Fruit fly (Drosophila melanogaster) whole organism, embryonic: ENCODE measurements around the gene CG45073.

Experiments
- Atf-2 ChIP-seq: fragments of 200-800 bp; sonication (Bioruptor generic); optimal IDR thresholded peaks from 2 replicates; lab custom pipeline; 2016; ENCODE audit warnings: missing biosample characterization, missing genetic modification characterization
- CG1024 ChIP-seq: fragments of 200-800 bp; sonication (Bioruptor generic); IDR thresholded peaks from 2 replicates; pipeline ENCODE4 v1.3.6; 2022; ENCODE audit warnings: missing biosample characterization, missing genetic modification characterization
- CG10267 ChIP-seq: fragments of 200-800 bp; sonication (Bioruptor generic); optimal IDR thresholded peaks from 2 replicates; lab custom pipeline; 2018; ENCODE audit warnings: missing biosample characterization, mild to moderate bottlenecking, missing genetic modification characterization, moderate library complexity
- CG10543 ChIP-seq: fragments of 200-800 bp; sonication (Bioruptor generic); optimal IDR thresholded peaks from 3 replicates; lab custom pipeline; 2017; ENCODE audit warnings: missing biosample characterization, mild to moderate bottlenecking, missing genetic modification characterization, moderate library complexity
- CG11398 ChIP-seq: fragments of 200-800 bp; sonication (Bioruptor generic); optimal IDR thresholded peaks from 2 replicates; lab custom pipeline; 2016; ENCODE audit warnings: missing biosample characterization, missing genetic modification characterization
- CG11456 ChIP-seq: fragments of 200-800 bp; sonication (Bioruptor generic); IDR thresholded peaks from 3 replicates; pipeline ENCODE4 v1.3.6; 2022; ENCODE audit warnings: missing biosample characterization, missing genetic modification characterization
- CG11723 ChIP-seq: fragments of 200-800 bp; sonication (Bioruptor generic); optimal IDR thresholded peaks from 2 replicates; lab custom pipeline; 2017; ENCODE audit warnings: missing biosample characterization, mild to moderate bottlenecking, missing genetic modification characterization
- CG1233 ChIP-seq: fragments of 200-800 bp; sonication (Bioruptor generic); optimal IDR thresholded peaks from 4 replicates; lab custom pipeline; 2018; ENCODE audit warnings: missing biosample characterization, mild to moderate bottlenecking, missing genetic modification characterization
- CG15601 ChIP-seq: fragments of 200-800 bp; sonication (Bioruptor generic); optimal IDR thresholded peaks from 3 replicates; lab custom pipeline; 2019; ENCODE audit warnings: missing biosample characterization, mild to moderate bottlenecking, missing genetic modification characterization, moderate library complexity
- CG15696 ChIP-seq: fragments of 200-800 bp; sonication (Bioruptor generic); optimal IDR thresholded peaks from 2 replicates; lab custom pipeline; 2019; ENCODE audit warnings: missing biosample characterization, mild to moderate bottlenecking, missing genetic modification characterization, moderate library complexity
- CG16813 ChIP-seq: fragments of 200-800 bp; sonication (Bioruptor generic); IDR thresholded peaks from 3 replicates; pipeline ENCODE4 v1.3.6; 2022; ENCODE audit warnings: missing biosample characterization, missing genetic modification characterization; ENCODE audit not compliant: partially characterized antibody
- CG16815 ChIP-seq: fragments of 200-800 bp; sonication (Bioruptor generic); optimal IDR thresholded peaks from 3 replicates; lab custom pipeline; 2017; ENCODE audit warnings: missing biosample characterization, mild to moderate bottlenecking, missing genetic modification characterization
- CG17802 ChIP-seq: fragments of 200-800 bp; sonication (Bioruptor generic); optimal IDR thresholded peaks from 2 replicates; lab custom pipeline; 2018; ENCODE audit warnings: missing biosample characterization, mild to moderate bottlenecking, missing genetic modification characterization, moderate library complexity
- CG2875 ChIP-seq: fragments of 200-800 bp; sonication (Bioruptor generic); optimal IDR thresholded peaks from 2 replicates; lab custom pipeline; 2017; ENCODE audit warnings: missing biosample characterization, mild to moderate bottlenecking, missing genetic modification characterization, missing genetic modification reagents
- CG3281 ChIP-seq: fragments of 200-800 bp; sonication (Bioruptor generic); optimal IDR thresholded peaks from 3 replicates; lab custom pipeline; 2017; ENCODE audit warnings: missing biosample characterization, mild to moderate bottlenecking, missing genetic modification characterization
- CG42726 ChIP-seq: fragments of 200-800 bp; sonication (Bioruptor generic); IDR thresholded peaks from 2 replicates; pipeline ENCODE4 v1.3.6; 2022; ENCODE audit warnings: missing biosample characterization, missing genetic modification characterization; ENCODE audit not compliant: partially characterized antibody
- CG4360 ChIP-seq: fragments of 200-800 bp; sonication (Bioruptor generic); IDR thresholded peaks from 2 replicates; pipeline ENCODE4 v1.3.6; 2022; ENCODE audit warnings: missing biosample characterization, missing genetic modification characterization
- CG4424 ChIP-seq: fragments of 200-800 bp; sonication (Bioruptor generic); optimal IDR thresholded peaks from 3 replicates; lab custom pipeline; 2016; ENCODE audit warnings: missing biosample characterization, missing genetic modification characterization
- CG7745 ChIP-seq: fragments of 200-800 bp; sonication (Bioruptor generic); optimal IDR thresholded peaks from 2 replicates; lab custom pipeline; 2018; ENCODE audit warnings: missing biosample characterization, mild to moderate bottlenecking, missing genetic modification characterization, moderate library complexity
- CG9727 ChIP-seq: fragments of 200-800 bp; sonication (Bioruptor generic); optimal IDR thresholded peaks from 3 replicates; lab custom pipeline; 2017; ENCODE audit warnings: missing biosample characterization, mild to moderate bottlenecking, missing genetic modification characterization
- CHES-1-like ChIP-seq: fragments of 200-800 bp; sonication (Bioruptor generic); optimal IDR thresholded peaks from 2 replicates; lab custom pipeline; 2016; ENCODE audit warnings: missing biosample characterization, missing genetic modification characterization
- Chrac-16 ChIP-seq: fragments of 200-800 bp; sonication (Bioruptor generic); optimal IDR thresholded peaks from 3 replicates; lab custom pipeline; 2016; ENCODE audit warnings: missing biosample characterization, missing genetic modification characterization
- D19B ChIP-seq: fragments of 200-800 bp; sonication (Bioruptor generic); optimal IDR thresholded peaks from 2 replicates; lab custom pipeline; 2017; ENCODE audit warnings: missing biosample characterization, mild to moderate bottlenecking, missing genetic modification characterization
- Drgx ChIP-seq: fragments of 200-800 bp; sonication (Bioruptor generic); IDR thresholded peaks from 2 replicates; pipeline ENCODE4 v1.3.6; 2022; ENCODE audit warnings: missing biosample characterization, missing genetic modification characterization
- Gsc ChIP-seq: fragments of 200-800 bp; sonication (Bioruptor generic); IDR thresholded peaks from 2 replicates; pipeline ENCODE4 v1.3.6; 2022; ENCODE audit warnings: missing biosample characterization, missing genetic modification characterization
- Hsf ChIP-seq: fragments of 200-800 bp; sonication (Bioruptor generic); optimal IDR thresholded peaks from 3 replicates; lab custom pipeline; 2016; ENCODE audit warnings: missing biosample characterization, missing genetic modification characterization
- Jarid2 ChIP-seq: fragments of 200-800 bp; sonication (Bioruptor generic); optimal IDR thresholded peaks from 3 replicates; lab custom pipeline; 2017; ENCODE audit warnings: mild to moderate bottlenecking, missing biosample characterization, missing genetic modification reagents, missing genetic modification characterization
- Lhr ChIP-seq: fragments of 200-800 bp; sonication (Bioruptor generic); optimal IDR thresholded peaks from 3 replicates; lab custom pipeline; 2017; ENCODE audit warnings: mild to moderate bottlenecking, missing biosample characterization, missing genetic modification reagents, missing genetic modification characterization
- Mrtf ChIP-seq: fragments of 200-800 bp; sonication (Bioruptor generic); IDR thresholded peaks from 3 replicates; pipeline ENCODE4 v1.3.6; 2022; ENCODE audit warnings: missing biosample characterization, missing genetic modification characterization
- Opbp ChIP-seq: fragments of 200-800 bp; sonication (Bioruptor generic); IDR thresholded peaks from 3 replicates; pipeline ENCODE4 v1.3.6; 2022; ENCODE audit warnings: missing biosample characterization, missing genetic modification characterization; ENCODE audit not compliant: partially characterized antibody
- Poxn ChIP-seq: fragments of 200-800 bp; sonication (Bioruptor generic); IDR thresholded peaks from 2 replicates; pipeline ENCODE4 v1.3.6; 2022; ENCODE audit warnings: missing biosample characterization, missing genetic modification characterization
- ase ChIP-seq: fragments of 200-800 bp; sonication (Bioruptor generic); IDR thresholded peaks from 3 replicates; pipeline ENCODE4 v1.3.6; 2022; ENCODE audit warnings: missing biosample characterization, missing genetic modification characterization
- bsh ChIP-seq, 2 experiments: fragments of 200-800 bp; sonication (Bioruptor generic); optimal IDR thresholded peaks; 2 replicates each; lab custom pipeline; 2017 to 2018; ENCODE audit warnings: mild to moderate bottlenecking in 2 of 2, missing biosample characterization in 2 of 2, missing genetic modification characterization in 2 of 2, moderate library complexity in 1 of 2
- dimm ChIP-seq: fragments of 200-800 bp; sonication (Bioruptor generic); IDR thresholded peaks from 2 replicates; pipeline ENCODE4 v1.3.6; 2022; ENCODE audit warnings: missing biosample characterization, missing genetic modification characterization
- fd96Cb ChIP-seq: fragments of 200-800 bp; sonication (Bioruptor generic); optimal IDR thresholded peaks from 2 replicates; lab custom pipeline; 2018; ENCODE audit warnings: missing biosample characterization, mild to moderate bottlenecking, missing genetic modification characterization, moderate library complexity
- hbn ChIP-seq: fragments of 200-800 bp; sonication (Bioruptor generic); IDR thresholded peaks from 2 replicates; pipeline ENCODE4 v1.3.6; 2022; ENCODE audit warnings: missing biosample characterization, missing genetic modification characterization; ENCODE audit not compliant: partially characterized antibody
- inv ChIP-seq: fragments of 200-800 bp; sonication (Bioruptor generic); IDR thresholded peaks from 2 replicates; pipeline ENCODE4 v1.3.6; 2022; ENCODE audit warnings: missing biosample characterization, missing genetic modification characterization; ENCODE audit not compliant: partially characterized antibody
- jing ChIP-seq: fragments of 200-800 bp; sonication (Bioruptor generic); optimal IDR thresholded peaks from 2 replicates; lab custom pipeline; 2018; ENCODE audit warnings: missing biosample characterization, mild to moderate bottlenecking, missing genetic modification characterization
- kay ChIP-seq: fragments of 200-800 bp; sonication (Bioruptor generic); optimal IDR thresholded peaks from 2 replicates; lab custom pipeline; 2016; ENCODE audit warnings: missing biosample characterization, missing genetic modification characterization
- lbe ChIP-seq: fragments of 200-800 bp; sonication (Bioruptor generic); optimal IDR thresholded peaks from 2 replicates; lab custom pipeline; 2016; ENCODE audit warnings: missing biosample characterization, mild to moderate bottlenecking, missing genetic modification characterization
- lilli ChIP-seq: fragments of 200-800 bp; sonication (Bioruptor generic); optimal IDR thresholded peaks from 3 replicates; lab custom pipeline; 2016; ENCODE audit warnings: missing biosample characterization, missing genetic modification characterization
- lola ChIP-seq, 3 experiments: fragments of >200 bp in 2 of 3; fragments of 200-800 bp in 1 of 3; sonication (Bioruptor generic) in 1 of 3; optimal IDR thresholded peaks; 2 replicates each; lab custom pipeline; 2017 to 2019; ENCODE audit warnings: missing biosample characterization in 3 of 3, missing genetic modification characterization in 3 of 3, mild to moderate bottlenecking in 1 of 3, moderate library complexity in 1 of 3
- ro ChIP-seq: fragments of 200-800 bp; sonication (Bioruptor generic); IDR thresholded peaks from 2 replicates; pipeline ENCODE4 v1.3.6; 2022; ENCODE audit warnings: missing biosample characterization, missing genetic modification characterization
- shn ChIP-seq: fragments of 200-800 bp; sonication (Bioruptor generic); optimal IDR thresholded peaks from 3 replicates; lab custom pipeline; 2016; ENCODE audit warnings: missing biosample characterization, missing genetic modification characterization
- sisA ChIP-seq: fragments of 200-800 bp; sonication (Bioruptor generic); IDR thresholded peaks from 2 replicates; pipeline ENCODE4 v1.3.6; 2022; ENCODE audit warnings: missing biosample characterization, missing genetic modification characterization
- tll ChIP-seq, 2 experiments: fragments of 200-800 bp in 1 of 2; fragments of >200 bp in 1 of 2; sonication (Bioruptor generic) in 1 of 2; optimal IDR thresholded peaks; 2 replicates each; lab custom pipeline; 2017 to 2019; ENCODE audit warnings: missing biosample characterization in 2 of 2, missing genetic modification characterization in 2 of 2, mild to moderate bottlenecking in 1 of 2, moderate library complexity in 1 of 2
- ttk ChIP-seq: fragments of 200-800 bp; sonication (Bioruptor generic); IDR thresholded peaks from 2 replicates; pipeline ENCODE4 v2.1.2; 2022; ENCODE audit warnings: missing biosample characterization, missing genetic modification characterization
- twi ChIP-seq: fragments of 200-800 bp; optimal IDR thresholded peaks from 2 replicates; lab custom pipeline; 2019; ENCODE audit warnings: missing biosample characterization, mild to moderate bottlenecking, missing genetic modification characterization, moderate library complexity
- wdn ChIP-seq: fragments of 200-800 bp; sonication (Bioruptor generic); IDR thresholded peaks from 2 replicates; pipeline ENCODE4 v1.3.6; 2022; ENCODE audit warnings: missing biosample characterization, missing genetic modification characterization

The CG45073 gene

DNA sequence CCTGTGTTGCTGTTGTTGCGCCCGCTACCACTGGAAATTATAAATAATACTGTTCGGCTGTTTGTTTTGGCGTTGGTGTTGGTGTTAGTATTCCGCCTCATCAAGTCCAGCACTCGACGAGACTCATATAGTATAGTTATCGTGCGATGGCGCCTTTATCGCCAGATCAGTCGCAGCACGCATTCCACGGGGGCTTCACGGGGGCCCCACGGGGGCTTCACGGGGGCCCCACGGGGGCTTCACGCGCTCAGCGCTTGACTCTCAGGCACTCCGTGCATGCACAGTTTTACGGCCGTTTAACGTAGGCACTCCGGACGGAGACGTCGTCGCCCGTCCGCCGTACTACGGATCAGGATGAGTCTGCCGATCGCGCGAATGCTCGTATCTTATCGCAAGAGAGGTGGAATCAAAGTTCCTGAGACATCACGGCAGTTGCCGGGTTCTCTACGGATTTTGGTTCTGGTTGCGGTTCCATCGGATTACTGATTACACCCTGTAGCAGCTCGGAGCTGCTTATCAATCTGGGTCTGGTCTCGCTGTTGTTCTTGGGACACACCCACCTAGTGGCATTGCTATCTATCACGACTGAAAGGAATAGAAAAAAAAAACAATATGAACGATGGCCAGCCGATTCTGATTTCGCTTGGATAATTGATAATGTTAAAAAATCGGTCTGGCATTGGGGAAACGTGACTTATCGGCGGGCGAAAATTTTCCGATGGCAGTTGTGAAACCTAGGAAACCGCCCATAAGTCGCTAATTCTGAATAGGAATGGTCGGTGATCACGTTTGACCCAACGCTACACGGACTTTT lies 21.5 kb downstream of the CG45073 start (continued):
- TF ChIP-seq tll (GFP tag; optimal IDR thresholded peaks at IDR 0.05; lab: Kevin White, UChicago), result no peak
- TF ChIP-seq jing (GFP tag; lab: Kevin White, UChicago), result no peak
- no peak for TF ChIP-seq Lhr
- TF ChIP-seq Mrtf, result no peak
- no peak for TF ChIP-seq ro
- peak; percentile 4 for TF ChIP-seq lilli (GFP tag; lab: Kevin White, UChicago)
- TF ChIP-seq Hsf, result no peak
- TF ChIP-seq CG16813 (GFP tag; lab: Robert Waterston, UW), result no peak
- no peak for TF ChIP-seq CG10267 (tag; lab: Kevin White, UChicago)
- TF ChIP-seq Opbp, result no peak
- TF ChIP-seq Atf-2, result no peak
- TF ChIP-seq shn (GFP tag; lab: Kevin White, UChicago), result no peak
- TF ChIP-seq dimm (GFP tag; lab: Robert Waterston, UW), result no peak
- TF ChIP-seq sisA (GFP tag; lab: Robert Waterston, UW), result no peak
- no peak for TF ChIP-seq CHES-1-like
- peak; percentile 0 for TF ChIP-seq CG1233 (GFP tag; lab: Kevin White, UChicago)
- TF ChIP-seq CG15696, result no peak
- TF ChIP-seq hbn (GFP tag; lab: Robert Waterston, UW), result no peak
- TF ChIP-seq CG1024 (GFP tag; lab: Robert Waterston, UW), result no peak
- TF ChIP-seq lola (GFP tag; optimal IDR thresholded peaks at IDR 0.05; lab: Kevin White, UChicago), result no peak
- TF ChIP-seq D19B (GFP tag; lab: Kevin White, UChicago), result no peak
- TF ChIP-seq CG4360, result no peak
- no peak for TF ChIP-seq wdn (GFP tag; lab: Robert Waterston, UW)
- TF ChIP-seq inv (GFP tag; lab: Robert Waterston, UW), result no peak
- 0 out of 2 replicates have a peak, but pooled peaks have one; percentile 17 for TF ChIP-seq Drgx (GFP tag; lab: Robert Waterston, UW)
- TF ChIP-seq CG42726 (GFP tag; lab: Robert Waterston, UW), result no peak
- TF ChIP-seq CG3281, result no peak
- no peak for TF ChIP-seq bsh (GFP tag; optimal IDR thresholded peaks at IDR 0.05; lab: Kevin White, UChicago)
- TF ChIP-seq Poxn (GFP tag; lab: Robert Waterston, UW), result no peak
- no peak for TF ChIP-seq CG11398 (GFP tag; lab: Kevin White, UChicago)
- no peak for TF ChIP-seq lbe (GFP tag; lab: Kevin White, UChicago)
- no peak for TF ChIP-seq CG2875 (GFP tag; lab: Kevin White, UChicago)
- TF ChIP-seq Jarid2, result no peak
- TF ChIP-seq CG7745 (tag; lab: Kevin White, UChicago), result no peak
- no peak for TF ChIP-seq CG11723
- TF ChIP-seq CG17802, result no peak
- TF ChIP-seq CG15601 (tag; lab: Kevin White, UChicago), result no peak
- TF ChIP-seq CG4424 (GFP tag; lab: Kevin White, UChicago), result no peak
- TF ChIP-seq Gsc (GFP tag; lab: Robert Waterston, UW), result no peak
- no peak for TF ChIP-seq CG16815
- peak; percentile 97 for TF ChIP-seq CG10543 (GFP tag; lab: Kevin White, UChicago)
- TF ChIP-seq CG9727 (GFP tag; lab: Kevin White, UChicago), result no peak
- TF ChIP-seq Chrac-16 (GFP tag; lab: Kevin White, UChicago), result no peak
- no peak for TF ChIP-seq CG11456 (GFP tag; lab: Robert Waterston, UW)
- no peak for TF ChIP-seq twi (tag; lab: Kevin White, UChicago)
- no peak for TF ChIP-seq kay (GFP tag; lab: Kevin White, UChicago)
- TF ChIP-seq ase (GFP tag; lab: Robert Waterston, UW), result no peak
- no peak for TF ChIP-seq fd96Cb
- TF ChIP-seq ttk (GFP tag; lab: Robert Waterston, UW), result no peak
